Worm (Caenorhabditis elegans) whole organism, L2 larva: ENCODE results near the gene des-2.
"Not testable (repeated sequence)": the region's sequence is repeated elsewhere in the genome, so short reads cannot be mapped to it uniquely, and the experiment has no call there.

Experiments
- R02D3.7 ChIP-seq: fragments of 150-350 bp; optimal IDR thresholded peaks from 2 replicates; lab custom pipeline; 2014; ENCODE audit warnings: missing biosample characterization, missing genetic modification characterization
- alr-1 ChIP-seq: fragments of 150-350 bp; optimal IDR thresholded peaks from 2 replicates; lab custom pipeline; 2014; ENCODE audit warnings: missing biosample characterization, missing genetic modification characterization
- aly-2 ChIP-seq: fragments of 150-350 bp; optimal IDR thresholded peaks from 2 replicates; lab custom pipeline; 2014; ENCODE audit warnings: missing biosample characterization, missing genetic modification characterization
- ama-1 ChIP-seq: fragments of 150-350 bp; optimal IDR thresholded peaks from 2 replicates; lab custom pipeline; 2018; ENCODE audit warnings: inconsistent platforms
- ceh-16 ChIP-seq: fragments of 150-350 bp; optimal IDR thresholded peaks from 2 replicates; lab custom pipeline; 2014; ENCODE audit warnings: missing biosample characterization, missing genetic modification characterization
- crh-2 ChIP-seq: sonication (generic microtip); optimal IDR thresholded peaks from 2 replicates; lab custom pipeline; 2017; ENCODE audit warnings: missing biosample characterization, missing genetic modification characterization
- dmd-4 ChIP-seq: sonication (generic microtip); optimal IDR thresholded peaks from 2 replicates; lab custom pipeline; 2017; ENCODE audit warnings: missing biosample characterization, missing genetic modification characterization
- lin-11 ChIP-seq: fragments of 150-350 bp; sonication (generic microtip); optimal IDR thresholded peaks from 2 replicates; lab custom pipeline; 2014; ENCODE audit warnings: missing biosample characterization, missing genetic modification characterization, inconsistent platforms, mixed read lengths
- lin-39 ChIP-seq: fragments of 150-350 bp; optimal IDR thresholded peaks from 2 replicates; lab custom pipeline; 2014; ENCODE audit warnings: missing biosample characterization, missing genetic modification reagents, missing genetic modification characterization
- lsy-2 ChIP-seq, 2 experiments: fragments of 150-350 bp in 1 of 2; sonication (generic microtip) in 1 of 2; optimal IDR thresholded peaks; 2 replicates each; lab custom pipeline; 2014 to 2017; ENCODE audit warnings: missing biosample characterization in 2 of 2, missing genetic modification characterization in 2 of 2
- nhr-6 ChIP-seq: fragments of 150-350 bp; optimal IDR thresholded peaks from 2 replicates; lab custom pipeline; 2014; ENCODE audit warnings: missing biosample characterization, missing genetic modification characterization
- nhr-77 ChIP-seq: fragments of 150-350 bp; optimal IDR thresholded peaks from 2 replicates; lab custom pipeline; 2014; ENCODE audit warnings: missing biosample characterization, missing genetic modification characterization
- snpc-4 ChIP-seq: fragments of 150-350 bp; optimal IDR thresholded peaks from 2 replicates; lab custom pipeline; 2014; ENCODE audit warnings: missing biosample characterization, missing genetic modification characterization
- unc-39 ChIP-seq: fragments of 150-350 bp; optimal IDR thresholded peaks from 2 replicates; lab custom pipeline; 2014; ENCODE audit warnings: missing biosample characterization, missing genetic modification characterization

- TF ChIP-seq aly-2 (tag; lab: Kevin White, UChicago); snpc-4; dmd-4 (tag; lab: Kevin White, UChicago); lin-11 (tag; lab: Kevin White, UChicago); lin-39 (tag; lab: Kevin White, UChicago); unc-39; lsy-2 (tag; optimal IDR thresholded peaks at IDR 0.05; lab: Kevin White, UChicago); crh-2 (tag; lab: Kevin White, UChicago); R02D3.7 (tag; lab: Kevin White, UChicago); ceh-16 (tag; lab: Kevin White, UChicago); nhr-77 (tag; lab: Kevin White, UChicago); ama-1; nhr-6; alr-1 (tag; lab: Kevin White, UChicago): not testable (repeated sequence)
These were observed 26.5 kb downstream of the des-2 start, which contains the start of gene K03B8.4 for ce11 chrV:11395024-11395423.
